Worm (Caenorhabditis elegans) whole organism, early embryonic: ENCODE measurements around the gene R08C7.5.
A peak's percentile ranks its signal among the peaks of the same experiment; 100 is the strongest.

Experiments used
- B0310.2 ChIP-seq: sonication (generic microtip); optimal IDR thresholded peaks from 2 replicates; lab custom pipeline; 2016; ENCODE audit warnings: mild to moderate bottlenecking, missing genetic modification characterization, missing compliant biosample characterization
- F13C5.2 ChIP-seq: sonication (generic microtip); optimal IDR thresholded peaks from 2 replicates; lab custom pipeline; 2017; ENCODE audit warnings: mild to moderate bottlenecking, missing genetic modification characterization, inconsistent platforms, missing compliant biosample characterization
- aly-1 ChIP-seq: sonication (generic microtip); optimal IDR thresholded peaks from 2 replicates; lab custom pipeline; 2016; ENCODE audit warnings: missing genetic modification characterization, missing compliant biosample characterization
- ama-1 ChIP-seq: fragments of 150-350 bp; optimal IDR thresholded peaks from 2 replicates; lab custom pipeline; 2014
- ceh-13 ChIP-seq: fragments of 200-800 bp; sonication (Bioruptor generic); optimal IDR thresholded peaks from 2 replicates; lab custom pipeline; 2018; ENCODE audit warnings: mild to moderate bottlenecking, missing genetic modification characterization, missing compliant biosample characterization
- ceh-36 ChIP-seq: sonication (generic microtip); optimal IDR thresholded peaks from 2 replicates; lab custom pipeline; 2016; ENCODE audit warnings: missing genetic modification characterization, inconsistent platforms, missing compliant biosample characterization
- ets-7 ChIP-seq: sonication (generic microtip); optimal IDR thresholded peaks from 2 replicates; lab custom pipeline; 2016; ENCODE audit warnings: missing genotype, missing genetic modification characterization, missing compliant biosample characterization
- flt-1 ChIP-seq: fragments of 200-800 bp; sonication (Bioruptor generic); IDR thresholded peaks from 2 replicates; pipeline ENCODE4 v1.3.6; 2022; ENCODE audit warnings: missing genetic modification characterization, missing compliant biosample characterization
- hmbx-1 ChIP-seq: sonication (generic microtip); optimal IDR thresholded peaks from 2 replicates; lab custom pipeline; 2016; ENCODE audit warnings: mild to moderate bottlenecking, missing genetic modification characterization, missing compliant biosample characterization
- hmg-4 ChIP-seq: fragments of 200-800 bp; sonication (Bioruptor generic); optimal IDR thresholded peaks from 2 replicates; lab custom pipeline; 2018; ENCODE audit warnings: mild to moderate bottlenecking, missing genetic modification characterization, missing compliant biosample characterization
- hnd-1 ChIP-seq: sonication (generic microtip); optimal IDR thresholded peaks from 2 replicates; lab custom pipeline; 2016; ENCODE audit warnings: missing genetic modification characterization, missing compliant biosample characterization
- pes-1 ChIP-seq: fragments of 200-800 bp; sonication (Bioruptor generic); IDR thresholded peaks from 2 replicates; pipeline ENCODE4 v1.3.6; 2022; ENCODE audit warnings: missing genetic modification reagents, missing genetic modification characterization, missing compliant biosample characterization
- scrt-1 ChIP-seq: fragments of 200-800 bp; sonication (Bioruptor generic); IDR thresholded peaks from 2 replicates; pipeline ENCODE4 v1.3.6; 2022; ENCODE audit warnings: missing genetic modification characterization, missing compliant biosample characterization
- sea-1 ChIP-seq: fragments of 200-800 bp; sonication (Bioruptor generic); conservative IDR thresholded peaks from 2 replicates; pipeline ENCODE4 v1.3.6; 2022; ENCODE audit warnings: missing genetic modification characterization, missing compliant biosample characterization
- tbx-11 ChIP-seq: fragments of 200-800 bp; sonication (Bioruptor generic); IDR thresholded peaks from 2 replicates; pipeline ENCODE4 v1.3.6; 2022; ENCODE audit warnings: missing genetic modification characterization, missing compliant biosample characterization
- tbx-37 ChIP-seq: fragments of 200-800 bp; sonication (Bioruptor generic); conservative IDR thresholded peaks from 2 replicates; pipeline ENCODE4 v1.3.6; 2022; ENCODE audit warnings: missing genetic modification reagents, missing genetic modification characterization, missing compliant biosample characterization
- tra-4 ChIP-seq: sonication (generic microtip); optimal IDR thresholded peaks from 2 replicates; lab custom pipeline; 2017; ENCODE audit warnings: missing genetic modification characterization, missing compliant biosample characterization

R08C7.5 gene

DNA sequence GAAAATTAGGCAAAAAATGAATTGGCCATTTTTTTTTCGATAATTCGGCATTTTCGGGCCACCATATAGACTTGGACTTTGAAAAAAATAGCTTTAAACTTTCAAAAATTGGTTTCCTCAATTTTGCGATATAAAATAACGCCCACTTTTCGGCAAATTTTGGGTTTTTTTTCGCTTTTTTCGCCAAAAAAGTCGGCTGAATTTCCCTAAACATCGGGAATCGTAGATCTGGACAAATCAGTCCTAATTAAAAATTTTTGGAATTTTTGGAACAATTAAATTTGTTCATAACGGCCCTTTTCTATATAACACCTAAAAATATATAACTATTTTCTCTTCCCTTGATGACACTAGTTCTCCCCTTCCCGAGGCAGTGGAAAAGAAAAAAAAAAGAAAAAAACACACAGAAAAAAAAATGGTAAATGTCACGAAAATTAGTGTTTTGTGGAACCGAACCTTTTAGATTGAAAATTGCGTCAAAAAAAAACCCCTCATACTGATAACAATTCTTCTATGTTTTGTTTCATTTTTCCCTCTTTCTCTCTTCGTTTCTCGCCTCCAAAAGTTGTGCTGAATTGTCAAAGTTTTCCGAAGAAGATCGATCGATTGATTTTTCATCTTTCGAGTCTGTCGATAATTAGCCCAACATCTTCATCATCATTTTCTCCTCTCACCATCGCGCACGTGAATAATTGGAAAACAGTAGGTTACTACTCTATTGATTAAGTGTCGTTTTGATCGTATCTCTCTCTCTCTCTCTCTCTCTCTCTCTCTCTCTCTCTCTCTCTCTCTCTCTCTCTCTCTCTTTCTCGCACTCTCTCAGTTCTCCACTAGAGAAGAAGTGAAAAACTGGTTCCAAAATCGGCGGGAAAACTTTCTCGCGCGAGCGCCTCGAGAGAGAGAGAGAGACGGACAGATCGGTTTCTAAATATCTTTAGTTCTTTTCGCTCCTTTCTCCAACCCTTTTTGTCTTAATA is 29.4 kb upstream of the R08C7.5 start, which contains the start of gene Y24D9A.6:
TSS of gene Y24D9A.6 (minus strand) at position 51 of the 977 bp plus-strand sequence.
- TF ChIP-seq ets-7 (tag; lab: Kevin White, UChicago): no peak
- TF ChIP-seq scrt-1 (GFP tag; lab: Robert Waterston, UW): no peak
- TF ChIP-seq ceh-36: no peak

DNA sequence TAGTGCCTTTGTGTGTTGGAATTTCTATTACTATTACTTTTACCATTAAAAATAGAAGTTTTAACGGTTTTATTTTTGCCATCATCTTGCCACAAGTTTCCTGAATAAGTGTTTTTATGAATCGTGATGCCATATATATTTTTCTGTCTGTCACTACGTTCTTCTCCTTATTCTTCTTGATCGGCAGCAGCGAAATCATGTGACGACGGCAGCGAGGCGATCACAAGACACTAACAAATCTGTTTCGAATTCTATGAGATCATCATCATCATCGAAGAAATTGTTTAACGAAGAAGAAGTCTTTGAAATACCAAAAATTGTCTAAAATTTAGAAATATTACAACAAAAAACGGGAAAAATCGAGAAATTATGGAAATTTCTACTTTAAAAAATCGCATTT is 27.6 kb upstream of the R08C7.5 start:
- TF ChIP-seq tbx-11 (GFP tag; lab: Robert Waterston, UW) (no peak), aly-1 (tag; lab: Kevin White, UChicago) (no peak), F13C5.2 (tag; lab: Kevin White, UChicago) (no peak), hmbx-1 (tag; lab: Kevin White, UChicago) (no peak), flt-1 (GFP tag; lab: Robert Waterston, UW) (no peak), pes-1 (GFP tag; lab: Robert Waterston, UW) (no peak), ama-1 (lab: Kevin White, UChicago) (no peak), ets-7 (tag; lab: Kevin White, UChicago) (no peak), tra-4 (tag; lab: Kevin White, UChicago) (no peak), hnd-1 (no peak), sea-1 (GFP tag; lab: Robert Waterston, UW) (no peak)

DNA sequence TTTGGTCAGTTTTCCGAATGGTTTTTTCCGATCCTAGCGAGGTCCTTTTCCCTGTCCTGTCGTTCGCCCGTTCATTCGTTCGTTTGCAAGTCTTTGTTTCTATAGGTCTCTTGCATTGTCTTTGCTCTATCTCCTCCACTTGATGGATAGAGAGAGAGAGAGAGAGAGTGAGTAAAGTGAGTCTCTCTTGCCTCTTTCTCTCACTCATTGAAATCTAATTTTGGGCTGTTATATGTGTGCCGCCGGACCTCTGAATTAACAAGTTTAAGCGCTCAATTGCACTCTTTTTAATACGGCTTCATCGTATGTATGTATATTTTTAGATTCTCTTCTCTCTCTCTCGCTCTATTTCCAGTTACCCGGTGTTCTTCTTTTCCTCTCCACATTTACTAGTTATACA is 26.2 kb upstream of the R08C7.5 start:
- TF ChIP-seq B0310.2 (tag; lab: Kevin White, UChicago): no peak
- peak; percentile 38 for TF ChIP-seq hmg-4 (GFP tag; lab: Kevin White, UChicago)

DNA sequence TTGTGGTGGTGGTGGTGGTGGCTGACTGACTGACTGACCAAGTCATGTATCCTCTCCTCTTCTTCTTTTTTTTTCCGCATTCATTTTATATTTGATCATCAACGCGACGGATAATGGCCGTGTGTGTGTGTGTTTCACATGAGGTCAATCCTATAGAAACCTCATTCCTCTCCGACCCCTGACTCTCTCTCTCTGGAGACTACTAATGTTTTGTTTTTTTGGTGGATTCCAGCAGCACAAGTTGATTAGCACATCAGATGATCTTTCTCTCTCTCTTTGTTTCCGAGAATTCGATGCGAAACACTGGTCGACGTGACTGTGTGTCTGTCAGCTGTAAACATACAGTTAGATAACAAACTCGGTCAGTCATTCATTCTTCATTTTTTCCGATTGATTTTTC is 24.9 kb upstream of the R08C7.5 start, which contains the start of gene Y24D9A.7:
TSS of gene Y24D9A.7 (minus strand) at position 46 of the 400 bp plus-strand sequence.
- no peak for TF ChIP-seq tbx-11 (GFP tag; lab: Robert Waterston, UW)
- TF ChIP-seq scrt-1 (GFP tag; lab: Robert Waterston, UW): no peak
- no peak for TF ChIP-seq ets-7 (tag; lab: Kevin White, UChicago)
- TF ChIP-seq flt-1 (GFP tag; lab: Robert Waterston, UW): no peak
- no peak for TF ChIP-seq pes-1 (GFP tag; lab: Robert Waterston, UW)
- no peak for TF ChIP-seq hnd-1
- TF ChIP-seq hmg-4 (GFP tag; lab: Kevin White, UChicago): no peak
- no peak for TF ChIP-seq tbx-37
- no peak for TF ChIP-seq hmbx-1 (tag; lab: Kevin White, UChicago)
- TF ChIP-seq B0310.2 (tag; lab: Kevin White, UChicago): no peak
- no peak for TF ChIP-seq sea-1 (GFP tag; lab: Robert Waterston, UW)
- no peak for TF ChIP-seq F13C5.2 (tag; lab: Kevin White, UChicago)

ce11 chrIV:4406054-4406539 is 23.9 kb upstream of the R08C7.5 start:
- TF ChIP-seq ceh-13 (GFP tag; lab: Kevin White, UChicago) (no peak), F13C5.2 (tag; lab: Kevin White, UChicago) (peak; percentile 71), ceh-36 (no peak), tbx-11 (GFP tag; lab: Robert Waterston, UW) (0 out of 2 replicates have a peak, but pooled peaks have one; percentile 33), pes-1 (GFP tag; lab: Robert Waterston, UW) (no peak)

- TF ChIP-seq sea-1 (GFP tag; lab: Robert Waterston, UW) (0 out of 2 replicates have a peak, but pooled peaks have one; percentile 43), ceh-36 (no peak)
These were observed 23.0 kb upstream of the R08C7.5 start for ce11 chrIV:4407055-4407461.

DNA sequence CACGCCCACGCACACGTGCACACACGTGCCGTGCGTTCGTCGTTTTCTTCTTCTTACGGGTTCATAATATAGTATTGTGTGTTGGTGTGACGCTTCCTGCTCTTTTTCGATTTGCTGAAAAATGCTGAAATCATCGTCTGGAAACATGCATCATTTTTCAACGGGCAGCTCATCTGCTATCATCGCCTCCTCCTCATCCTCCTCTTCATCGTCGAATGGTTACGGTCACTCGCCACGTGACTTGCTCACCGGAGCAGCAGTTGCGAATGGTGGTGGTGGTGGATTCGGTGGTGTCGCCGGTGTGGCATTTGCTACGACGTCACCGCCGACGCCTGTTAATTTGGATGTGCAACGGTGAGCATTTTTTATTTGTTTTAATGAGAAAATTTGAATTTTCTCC is 21.3 kb upstream of the R08C7.5 start:
- TF ChIP-seq tbx-11 (GFP tag; lab: Robert Waterston, UW) (no peak), hnd-1 (no peak)

ce11 chrIV:4410526-4410925 is 19.5 kb upstream of the R08C7.5 start:
- no peak for TF ChIP-seq B0310.2 (tag; lab: Kevin White, UChicago)
- TF ChIP-seq ets-7 (tag; lab: Kevin White, UChicago): no peak
- no peak for TF ChIP-seq hnd-1
- TF ChIP-seq tbx-11 (GFP tag; lab: Robert Waterston, UW): no peak
- no peak for TF ChIP-seq flt-1 (GFP tag; lab: Robert Waterston, UW)
- TF ChIP-seq hmbx-1 (tag; lab: Kevin White, UChicago): no peak
- TF ChIP-seq sea-1 (GFP tag; lab: Robert Waterston, UW): no peak
- TF ChIP-seq scrt-1 (GFP tag; lab: Robert Waterston, UW): no peak
- TF ChIP-seq ceh-13 (GFP tag; lab: Kevin White, UChicago): no peak
- TF ChIP-seq tbx-37: no peak
- no peak for TF ChIP-seq F13C5.2 (tag; lab: Kevin White, UChicago)
- TF ChIP-seq ama-1 (lab: Kevin White, UChicago): no peak
- TF ChIP-seq aly-1 (tag; lab: Kevin White, UChicago): no peak
- no peak for TF ChIP-seq tra-4 (tag; lab: Kevin White, UChicago)
- no peak for TF ChIP-seq ceh-36
- no peak for TF ChIP-seq pes-1 (GFP tag; lab: Robert Waterston, UW)
- TF ChIP-seq hmg-4 (GFP tag; lab: Kevin White, UChicago): no peak
